Fruit fly (Drosophila melanogaster) whole organism, embryonic: ENCODE measurements around the gene Dmtn.

Source experiments
- BtbVII ChIP-seq: fragments of 200-800 bp; sonication (Bioruptor generic); optimal IDR thresholded peaks from 3 replicates; lab custom pipeline; 2017; ENCODE audit warnings: missing biosample characterization, mild to moderate bottlenecking, missing genetic modification characterization
- CG10209 ChIP-seq: fragments of 200-800 bp; sonication (Bioruptor generic); optimal IDR thresholded peaks from 3 replicates; lab custom pipeline; 2017; ENCODE audit warnings: missing biosample characterization, mild to moderate bottlenecking, missing genetic modification characterization, missing genetic modification reagents
- CG10267 ChIP-seq: fragments of 200-800 bp; sonication (Bioruptor generic); optimal IDR thresholded peaks from 2 replicates; lab custom pipeline; 2018; ENCODE audit warnings: missing biosample characterization, mild to moderate bottlenecking, missing genetic modification characterization, moderate library complexity
- CG12299 ChIP-seq: fragments of 200-800 bp; sonication (Bioruptor generic); optimal IDR thresholded peaks from 2 replicates; lab custom pipeline; 2018; ENCODE audit warnings: missing biosample characterization, mild to moderate bottlenecking, missing genetic modification characterization
- CG1233 ChIP-seq: fragments of 200-800 bp; sonication (Bioruptor generic); optimal IDR thresholded peaks from 4 replicates; lab custom pipeline; 2018; ENCODE audit warnings: missing biosample characterization, mild to moderate bottlenecking, missing genetic modification characterization
- CG15479 ChIP-seq: fragments of 200-800 bp; sonication (Bioruptor generic); optimal IDR thresholded peaks from 3 replicates; lab custom pipeline; 2019; ENCODE audit warnings: missing biosample characterization, mild to moderate bottlenecking, missing genetic modification characterization, moderate library complexity
- CG16813 ChIP-seq: fragments of 200-800 bp; sonication (Bioruptor generic); IDR thresholded peaks from 3 replicates; pipeline ENCODE4 v1.3.6; 2022; ENCODE audit warnings: missing biosample characterization, missing genetic modification characterization; ENCODE audit not compliant: partially characterized antibody
- CG17361 ChIP-seq: fragments of 200-800 bp; sonication (Bioruptor generic); IDR thresholded peaks from 3 replicates; pipeline ENCODE4 v1.3.6; 2022; ENCODE audit warnings: missing biosample characterization, missing genetic modification characterization
- CG17568 ChIP-seq: fragments of 200-800 bp; sonication (Bioruptor generic); optimal IDR thresholded peaks from 2 replicates; lab custom pipeline; 2018; ENCODE audit warnings: missing biosample characterization, mild to moderate bottlenecking, missing genetic modification characterization, moderate library complexity
- CG42726 ChIP-seq: fragments of 200-800 bp; sonication (Bioruptor generic); IDR thresholded peaks from 2 replicates; pipeline ENCODE4 v1.3.6; 2022; ENCODE audit warnings: missing biosample characterization, missing genetic modification characterization; ENCODE audit not compliant: partially characterized antibody
- CG43689 ChIP-seq: fragments of 200-800 bp; sonication (Bioruptor generic); IDR thresholded peaks from 2 replicates; pipeline ENCODE4 v1.3.6; 2022; ENCODE audit warnings: missing biosample characterization, missing genetic modification characterization
- CG4424 ChIP-seq: fragments of 200-800 bp; sonication (Bioruptor generic); optimal IDR thresholded peaks from 3 replicates; lab custom pipeline; 2016; ENCODE audit warnings: missing biosample characterization, missing genetic modification characterization
- CG6791 ChIP-seq: fragments of 200-800 bp; sonication (Bioruptor generic); IDR thresholded peaks from 3 replicates; pipeline ENCODE4 v1.3.6; 2022; ENCODE audit warnings: missing biosample characterization, missing genetic modification characterization; ENCODE audit not compliant: partially characterized antibody
- CG6813 ChIP-seq: fragments of 200-800 bp; sonication (Bioruptor generic); optimal IDR thresholded peaks from 2 replicates; lab custom pipeline; 2017; ENCODE audit warnings: missing biosample characterization, missing genetic modification characterization, mild to moderate bottlenecking, moderate library complexity, missing genetic modification reagents
- CG7963 ChIP-seq: fragments of 200-800 bp; sonication (Bioruptor generic); IDR thresholded peaks from 3 replicates; pipeline ENCODE4 v1.3.6; 2022; ENCODE audit warnings: missing biosample characterization, missing genetic modification characterization; ENCODE audit not compliant: partially characterized antibody
- CG8281 ChIP-seq: fragments of 200-800 bp; sonication (Bioruptor generic); optimal IDR thresholded peaks from 2 replicates; lab custom pipeline; 2018; ENCODE audit warnings: missing biosample characterization, mild to moderate bottlenecking, missing genetic modification characterization, moderate library complexity
- CG9609 ChIP-seq: fragments of 200-800 bp; sonication (Bioruptor generic); optimal IDR thresholded peaks from 3 replicates; lab custom pipeline; 2016; ENCODE audit warnings: missing biosample characterization, missing genetic modification characterization
- CG9727 ChIP-seq: fragments of 200-800 bp; sonication (Bioruptor generic); optimal IDR thresholded peaks from 3 replicates; lab custom pipeline; 2017; ENCODE audit warnings: missing biosample characterization, mild to moderate bottlenecking, missing genetic modification characterization
- Dad ChIP-seq: fragments of 200-800 bp; sonication (Bioruptor generic); optimal IDR thresholded peaks from 3 replicates; lab custom pipeline; 2016; ENCODE audit warnings: missing biosample characterization, missing genetic modification characterization
- Hand ChIP-seq: fragments of 200-800 bp; sonication (Bioruptor generic); optimal IDR thresholded peaks from 2 replicates; lab custom pipeline; 2017; ENCODE audit warnings: mild to moderate bottlenecking, missing biosample characterization, missing genetic modification reagents, missing genetic modification characterization
- MTF-1 ChIP-seq: fragments of 200-800 bp; sonication (Bioruptor generic); optimal IDR thresholded peaks from 2 replicates; lab custom pipeline; 2018; ENCODE audit warnings: missing biosample characterization, mild to moderate bottlenecking, missing genetic modification characterization, borderline replicate concordance
- Med ChIP-seq: fragments of 200-800 bp; sonication (Bioruptor generic); peaks from one replicate; lab custom pipeline; 2016; ENCODE audit warnings: missing biosample characterization, missing genetic modification characterization, mild to moderate bottlenecking, inconsistent platforms, moderate library complexity
- NK7.1 ChIP-seq: fragments of 200-800 bp; sonication (Bioruptor generic); optimal IDR thresholded peaks from 3 replicates; lab custom pipeline; 2016; ENCODE audit warnings: missing biosample characterization, missing genetic modification characterization
- Nf-YB ChIP-seq: fragments of 200-800 bp; sonication (Bioruptor generic); optimal IDR thresholded peaks from 3 replicates; lab custom pipeline; 2019; ENCODE audit warnings: missing biosample characterization, mild to moderate bottlenecking, missing genetic modification characterization, moderate library complexity
- Six4 ChIP-seq: fragments of 200-800 bp; sonication (Bioruptor generic); optimal IDR thresholded peaks from 2 replicates; lab custom pipeline; 2016; ENCODE audit warnings: missing biosample characterization, missing genetic modification characterization
- ash1 ChIP-seq: fragments of 200-800 bp; sonication (Bioruptor generic); optimal IDR thresholded peaks from 2 replicates; lab custom pipeline; 2018; ENCODE audit warnings: missing biosample characterization, mild to moderate bottlenecking, missing genetic modification characterization
- bbx ChIP-seq: fragments of 200-800 bp; sonication (Bioruptor generic); IDR thresholded peaks from 2 replicates; pipeline ENCODE4 v1.3.6; 2022; ENCODE audit warnings: missing biosample characterization, missing genetic modification characterization; ENCODE audit not compliant: partially characterized antibody
- bcd ChIP-seq: fragments of 200-800 bp; sonication (Bioruptor generic); optimal IDR thresholded peaks from 2 replicates; lab custom pipeline; 2017; ENCODE audit warnings: missing biosample characterization, mild to moderate bottlenecking, missing genetic modification characterization
- bowl ChIP-seq: fragments of 200-800 bp; sonication (Bioruptor generic); IDR thresholded peaks from 2 replicates; pipeline ENCODE4 v1.3.6; 2022; ENCODE audit warnings: missing biosample characterization, missing genetic modification characterization
- dmrt11E ChIP-seq: fragments of 200-800 bp; sonication (Bioruptor generic); optimal IDR thresholded peaks from 3 replicates; lab custom pipeline; 2018; ENCODE audit warnings: missing biosample characterization, mild to moderate bottlenecking, missing genetic modification characterization, moderate library complexity
- eve ChIP-seq, 2 experiments: fragments of >200 bp; optimal IDR thresholded peaks; 2 replicates each; lab custom pipeline; 2017; ENCODE audit warnings: missing biosample characterization in 2 of 2, missing genetic modification characterization in 2 of 2
- fu2 ChIP-seq: fragments of 200-800 bp; sonication (Bioruptor generic); optimal IDR thresholded peaks from 2 replicates; lab custom pipeline; 2016; ENCODE audit warnings: missing biosample characterization, missing genetic modification characterization
- grau ChIP-seq: fragments of 200-800 bp; optimal IDR thresholded peaks from 3 replicates; lab custom pipeline; 2019; ENCODE audit warnings: missing biosample characterization, mild to moderate bottlenecking, missing genetic modification characterization, moderate library complexity
- kah ChIP-seq: fragments of 200-800 bp; sonication (Bioruptor generic); optimal IDR thresholded peaks from 2 replicates; lab custom pipeline; 2018; ENCODE audit warnings: missing biosample characterization, mild to moderate bottlenecking, missing genetic modification characterization
- nom ChIP-seq: fragments of 200-800 bp; sonication (Bioruptor generic); optimal IDR thresholded peaks from 2 replicates; lab custom pipeline; 2017; ENCODE audit warnings: missing biosample characterization, missing genetic modification characterization, mild to moderate bottlenecking, moderate library complexity, missing genetic modification reagents
- onecut ChIP-seq: fragments of 200-800 bp; sonication (Bioruptor generic); IDR thresholded peaks from 2 replicates; pipeline ENCODE4 v1.3.6; 2022; ENCODE audit warnings: missing biosample characterization, missing genetic modification characterization
- pfk ChIP-seq: fragments of 200-800 bp; sonication (Bioruptor generic); optimal IDR thresholded peaks from 2 replicates; lab custom pipeline; 2018; ENCODE audit warnings: missing biosample characterization, mild to moderate bottlenecking, missing genetic modification characterization, moderate library complexity
- schlank ChIP-seq: fragments of 200-800 bp; sonication (Bioruptor generic); optimal IDR thresholded peaks from 2 replicates; lab custom pipeline; 2018; ENCODE audit warnings: missing biosample characterization, mild to moderate bottlenecking, missing genetic modification characterization
- sna ChIP-seq: fragments of 200-800 bp; sonication (Bioruptor generic); IDR thresholded peaks from 2 replicates; pipeline ENCODE4 v1.3.6; 2022; ENCODE audit warnings: missing biosample characterization, missing genetic modification characterization; ENCODE audit not compliant: partially characterized antibody
- sqz ChIP-seq: fragments of 200-800 bp; sonication (Bioruptor generic); optimal IDR thresholded peaks from 3 replicates; lab custom pipeline; 2018; ENCODE audit warnings: missing biosample characterization, mild to moderate bottlenecking, missing genetic modification characterization
- sr ChIP-seq: fragments of 200-800 bp; sonication (Bioruptor generic); IDR thresholded peaks from 3 replicates; pipeline ENCODE4 v1.3.6; 2022; ENCODE audit warnings: missing biosample characterization, missing genetic modification characterization
- stwl ChIP-seq: fragments of 200-800 bp; sonication (Bioruptor generic); optimal IDR thresholded peaks from 3 replicates; lab custom pipeline; 2018; ENCODE audit warnings: missing biosample characterization, mild to moderate bottlenecking, missing genetic modification characterization, moderate library complexity
- trem ChIP-seq: fragments of 200-800 bp; optimal IDR thresholded peaks from 3 replicates; lab custom pipeline; 2019; ENCODE audit warnings: missing biosample characterization, mild to moderate bottlenecking, missing genetic modification characterization, moderate library complexity
- vvl ChIP-seq: fragments of 200-800 bp; sonication (Bioruptor generic); IDR thresholded peaks from 2 replicates; pipeline ENCODE4 v1.3.6; 2022; ENCODE audit warnings: missing biosample characterization, missing genetic modification characterization

Dmtn gene

DNA sequence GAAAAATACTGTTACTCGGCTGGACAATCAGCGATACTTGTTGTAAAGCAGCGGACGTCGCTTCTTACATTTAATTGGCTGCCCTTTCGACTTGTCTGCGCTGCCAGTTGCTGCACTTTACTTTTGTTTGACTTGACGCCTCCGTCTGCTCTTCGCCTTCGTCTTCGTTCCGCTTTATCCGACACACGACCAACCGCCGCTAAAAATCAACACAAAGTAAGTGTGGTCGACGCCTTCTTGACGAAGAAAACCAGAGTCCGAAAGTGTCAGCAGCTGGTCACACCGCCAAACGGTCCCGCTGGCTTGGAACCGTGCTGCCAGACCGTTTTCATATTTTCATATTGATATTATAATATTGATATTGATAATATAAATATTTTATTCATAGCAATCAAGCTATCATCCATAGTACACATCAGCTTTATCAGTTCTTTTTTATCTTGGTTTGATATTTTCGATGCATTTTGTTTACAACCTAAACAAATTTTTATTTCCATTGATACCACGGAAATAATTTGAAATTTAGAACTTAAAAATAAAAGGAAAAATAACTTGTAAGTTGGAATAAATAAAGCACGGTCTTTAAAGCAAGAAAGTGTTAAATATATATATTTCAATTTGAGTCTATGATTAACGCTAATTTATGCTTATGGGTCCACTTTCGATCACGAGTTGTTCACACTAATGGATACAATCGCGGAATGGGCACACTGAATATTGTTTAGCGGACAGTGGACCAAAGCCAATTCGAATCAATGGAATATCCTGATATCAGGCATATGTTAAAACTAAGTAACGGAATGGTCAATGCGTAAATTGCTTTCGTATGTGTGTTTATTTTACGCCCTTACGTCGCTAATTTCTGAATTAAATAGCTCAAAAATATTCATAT lies at the start of gene Dmtn (continued):
- TF ChIP-seq CG17568 (GFP tag; lab: Kevin White, UChicago) (peak; percentile 37), CG9727 (GFP tag; lab: Kevin White, UChicago) (peak; percentile 51), trem (tag; lab: Kevin White, UChicago) (peak; percentile 34), bcd (GFP tag; lab: Kevin White, UChicago) (peak; percentile 29), grau (tag; lab: Kevin White, UChicago) (peak; percentile 28), Nf-YB (no peak), sna (GFP tag; lab: Robert Waterston, UW) (no peak), CG4424 (GFP tag; lab: Kevin White, UChicago) (peak; percentile 38)

DNA sequence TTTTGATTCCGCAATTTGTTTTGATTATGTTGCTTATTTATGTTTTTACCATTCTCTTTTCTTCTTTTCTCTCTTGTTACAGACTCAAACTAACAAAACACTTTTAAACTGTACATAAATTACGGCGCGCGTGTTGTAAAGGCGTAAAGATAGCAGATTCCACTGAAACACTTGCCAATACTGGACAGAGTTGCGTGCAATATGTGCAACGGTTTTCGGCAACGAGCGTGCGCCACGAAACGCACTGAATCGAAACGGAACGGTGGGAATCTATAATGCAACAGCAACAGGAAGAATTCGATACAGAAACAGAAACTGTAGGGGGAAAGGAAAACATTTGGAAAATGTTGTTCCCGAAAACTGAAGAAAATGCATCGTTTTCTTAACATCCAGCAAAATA lies 30.9 kb upstream of the Dmtn start:
- TF ChIP-seq CG10267 (no peak), CG16813 (GFP tag; lab: Robert Waterston, UW) (peak; percentile 19; the same call in 1 of the 3 replicates), kah (no peak), Six4 (no peak), CG42726 (GFP tag; lab: Robert Waterston, UW) (no peak), CG17361 (no peak), ash1 (no peak), bowl (no peak), Hand (no peak), CG7963 (no peak), stwl (tag; lab: Kevin White, UChicago) (peak; percentile 98), nom (no peak), bbx (peak; percentile 35; the same call in 1 of the 2 replicates), CG9609 (GFP tag; lab: Kevin White, UChicago) (no peak), Med (no peak), CG10209 (GFP tag; lab: Kevin White, UChicago) (no peak), pfk (GFP tag; lab: Kevin White, UChicago) (peak; percentile 29), MTF-1 (GFP tag; lab: Kevin White, UChicago) (no peak), CG8281 (no peak), Dad (GFP tag; lab: Kevin White, UChicago) (no peak), fu2 (GFP tag; lab: Kevin White, UChicago) (no peak), CG1233 (no peak), CG6813 (no peak), CG6791 (GFP tag; lab: Robert Waterston, UW) (no peak), CG12299 (no peak), CG15479 (peak; percentile 58)

DNA sequence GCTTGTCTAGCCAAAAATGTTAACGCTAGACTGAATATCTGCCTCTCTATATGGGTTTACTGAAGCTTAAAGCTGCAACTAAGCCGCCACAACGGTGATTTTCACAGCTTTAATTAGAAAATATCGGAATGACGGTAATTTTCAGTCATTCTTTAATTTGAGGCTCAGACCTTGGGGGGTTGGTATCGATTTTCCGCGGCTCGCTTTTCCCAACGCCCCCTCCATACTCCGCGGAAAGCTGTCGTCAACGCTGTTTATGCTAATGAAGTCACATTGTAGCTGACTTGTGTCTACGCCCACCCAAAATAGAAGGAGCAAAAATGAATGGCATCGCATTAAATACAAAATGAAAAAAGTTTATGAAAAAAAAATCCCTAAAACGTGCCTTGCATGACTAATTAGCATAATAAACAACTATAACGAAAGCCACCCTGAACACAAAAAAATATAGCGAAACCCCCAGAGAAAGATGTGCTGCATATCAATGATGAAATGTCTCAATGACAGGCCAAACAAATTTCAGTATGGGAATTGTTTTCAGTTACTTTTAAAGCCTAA lies 30.1 kb upstream of the Dmtn start:
- 0 out of 3 replicates have a peak, but pooled peaks have one; percentile 13 for TF ChIP-seq sr (GFP tag; lab: Robert Waterston, UW)
- no peak for TF ChIP-seq dmrt11E (tag; lab: Kevin White, UChicago)
- TF ChIP-seq eve (GFP tag; optimal IDR thresholded peaks at IDR 0.05; lab: Kevin White, UChicago): no peak
- no peak for TF ChIP-seq schlank
- TF ChIP-seq CG43689 (GFP tag; lab: Robert Waterston, UW): no peak
- no peak for TF ChIP-seq BtbVII (GFP tag; lab: Kevin White, UChicago)
- peak; percentile 67 for TF ChIP-seq sqz (GFP tag; lab: Kevin White, UChicago)
- TF ChIP-seq onecut (GFP tag; lab: Robert Waterston, UW): peak; percentile 92
- peak; percentile 72; the same call in 1 of the 2 replicates for TF ChIP-seq vvl (GFP tag; lab: Robert Waterston, UW)
- no peak for TF ChIP-seq NK7.1 (GFP tag; lab: Kevin White, UChicago)
